Worm (Caenorhabditis elegans): ENCODE measurements around the gene srg-7.

srg-7 gene

ce11 chrIII:6307832-6308231 lies 39.9 kb upstream of the srg-7 start:
- no peak for TF ChIP-seq flt-1 (GFP tag; IDR thresholded peaks at IDR 0.05)
- no peak for TF ChIP-seq F13C5.2 (tag; optimal IDR thresholded peaks at IDR 0.05)
- no peak for TF ChIP-seq tra-4 (tag; optimal IDR thresholded peaks at IDR 0.05)
- TF ChIP-seq tbx-37 (GFP tag; conservative IDR thresholded peaks at IDR 0.05), result no peak
- TF ChIP-seq ets-7 (tag; optimal IDR thresholded peaks at IDR 0.05), result no peak
- TF ChIP-seq scrt-1 (GFP tag; IDR thresholded peaks at IDR 0.05), result no peak
- TF ChIP-seq B0310.2 (tag; optimal IDR thresholded peaks at IDR 0.05), result no peak
- TF ChIP-seq aly-1 (tag; optimal IDR thresholded peaks at IDR 0.05), result no peak
- TF ChIP-seq pes-1 (GFP tag; IDR thresholded peaks at IDR 0.05), result no peak
- no peak for TF ChIP-seq hmg-4 (GFP tag; optimal IDR thresholded peaks at IDR 0.05)
- no peak for TF ChIP-seq hmbx-1 (tag; optimal IDR thresholded peaks at IDR 0.05)
- TF ChIP-seq hnd-1 (tag; optimal IDR thresholded peaks at IDR 0.05), result no peak
- no peak for TF ChIP-seq ceh-36 (tag; optimal IDR thresholded peaks at IDR 0.05)
- TF ChIP-seq ama-1 (optimal IDR thresholded peaks at IDR 0.05), result no peak

DNA sequence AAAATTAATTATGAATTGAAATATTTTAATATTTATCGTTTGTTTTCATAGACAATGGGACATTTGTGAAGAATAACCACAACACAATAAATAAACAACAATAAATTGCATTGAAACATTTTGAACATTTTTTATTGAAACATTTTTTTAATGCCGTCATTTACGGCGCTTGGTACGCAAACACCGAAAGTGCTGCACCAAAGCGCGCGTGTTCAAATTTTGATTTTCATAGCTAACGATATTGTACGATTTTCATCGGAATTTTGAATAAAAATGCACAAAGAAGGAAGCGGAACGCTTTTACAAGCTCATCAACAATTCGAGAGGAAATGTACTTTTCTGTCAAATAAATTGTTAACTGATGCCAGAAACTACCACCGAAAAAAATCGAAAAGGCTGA lies 35.8 kb upstream of the srg-7 start:
- TF ChIP-seq tbx-37 (GFP tag; conservative IDR thresholded peaks at IDR 0.05) (no peak), hmbx-1 (tag; optimal IDR thresholded peaks at IDR 0.05) (no peak), F13C5.2 (tag; optimal IDR thresholded peaks at IDR 0.05) (no peak), ama-1 (optimal IDR thresholded peaks at IDR 0.05) (no peak), sea-1 (GFP tag; conservative IDR thresholded peaks at IDR 0.05) (no peak), hmg-4 (GFP tag; optimal IDR thresholded peaks at IDR 0.05) (no peak), aly-1 (tag; optimal IDR thresholded peaks at IDR 0.05) (no peak), tbx-11 (GFP tag; IDR thresholded peaks at IDR 0.05) (no peak), ets-7 (tag; optimal IDR thresholded peaks at IDR 0.05) (no peak), tra-4 (tag; optimal IDR thresholded peaks at IDR 0.05) (no peak), pes-1 (GFP tag; IDR thresholded peaks at IDR 0.05) (no peak), flt-1 (GFP tag; IDR thresholded peaks at IDR 0.05) (no peak), scrt-1 (GFP tag; IDR thresholded peaks at IDR 0.05) (no peak), ceh-36 (tag; optimal IDR thresholded peaks at IDR 0.05) (no peak)

ce11 chrIII:6303114-6303647 lies 35.2 kb upstream of the srg-7 start, which contains the start of gene F47D12.9:
F47D12.9 (minus strand) TSS chrIII:6303380.
- TF ChIP-seq ceh-36 (tag; optimal IDR thresholded peaks at IDR 0.05), result no peak
- TF ChIP-seq scrt-1 (GFP tag; IDR thresholded peaks at IDR 0.05), result no peak
- TF ChIP-seq pes-1 (GFP tag; IDR thresholded peaks at IDR 0.05), result no peak
- TF ChIP-seq tra-4 (tag; optimal IDR thresholded peaks at IDR 0.05), result no peak
- no peak for TF ChIP-seq sea-1 (GFP tag; conservative IDR thresholded peaks at IDR 0.05)
- TF ChIP-seq tbx-37 (GFP tag; conservative IDR thresholded peaks at IDR 0.05), result no peak

DNA sequence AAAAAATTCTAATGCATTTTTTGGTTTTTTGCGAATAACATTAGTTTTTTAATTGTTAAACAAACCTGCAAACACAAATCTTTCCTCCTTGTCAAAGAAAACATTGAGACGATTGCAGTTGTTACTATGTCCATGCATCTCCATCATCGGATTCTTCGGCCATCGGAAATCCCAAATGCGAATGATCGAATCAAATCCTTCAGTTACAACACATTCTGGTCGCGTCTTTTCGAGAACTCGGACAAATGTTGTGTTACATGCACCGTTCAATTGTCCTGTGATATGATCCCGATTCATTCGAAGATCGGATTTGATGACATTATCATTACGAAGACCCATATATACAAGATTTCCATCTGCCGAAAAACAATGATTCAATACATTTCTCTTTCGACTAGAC lies 32.3 kb upstream of the srg-7 start:
- no peak for TF ChIP-seq B0310.2 (tag; optimal IDR thresholded peaks at IDR 0.05)
- TF ChIP-seq hnd-1 (tag; optimal IDR thresholded peaks at IDR 0.05), result no peak
- no peak for TF ChIP-seq scrt-1 (GFP tag; IDR thresholded peaks at IDR 0.05)
- no peak for TF ChIP-seq tbx-11 (GFP tag; IDR thresholded peaks at IDR 0.05)
- no peak for TF ChIP-seq tra-4 (tag; optimal IDR thresholded peaks at IDR 0.05)
- no peak for TF ChIP-seq tbx-37 (GFP tag; conservative IDR thresholded peaks at IDR 0.05)

ce11 chrIII:6298131-6298530 lies 30.2 kb upstream of the srg-7 start, which contains the start of gene F47D12.3:
F47D12.3 (plus strand) TSS chrIII:6298461.
- no peak for TF ChIP-seq flt-1 (GFP tag; IDR thresholded peaks at IDR 0.05)
- no peak for TF ChIP-seq sea-1 (GFP tag; conservative IDR thresholded peaks at IDR 0.05)
- no peak for TF ChIP-seq tbx-37 (GFP tag; conservative IDR thresholded peaks at IDR 0.05)
- TF ChIP-seq ets-7 (tag; optimal IDR thresholded peaks at IDR 0.05), result no peak
- TF ChIP-seq aly-1 (tag; optimal IDR thresholded peaks at IDR 0.05), result no peak
- TF ChIP-seq pes-1 (GFP tag; IDR thresholded peaks at IDR 0.05), result no peak
- no peak for TF ChIP-seq hnd-1 (tag; optimal IDR thresholded peaks at IDR 0.05)
- no peak for TF ChIP-seq ama-1 (optimal IDR thresholded peaks at IDR 0.05)

ce11 chrIII:6297599-6297998 lies 29.6 kb upstream of the srg-7 start:
- TF ChIP-seq hnd-1 (tag; optimal IDR thresholded peaks at IDR 0.05) (no peak), aly-1 (tag; optimal IDR thresholded peaks at IDR 0.05) (no peak), tbx-11 (GFP tag; IDR thresholded peaks at IDR 0.05) (no peak), sea-1 (GFP tag; conservative IDR thresholded peaks at IDR 0.05) (no peak), ceh-13 (GFP tag; optimal IDR thresholded peaks at IDR 0.05) (no peak), F13C5.2 (tag; optimal IDR thresholded peaks at IDR 0.05) (no peak), tra-4 (tag; optimal IDR thresholded peaks at IDR 0.05) (no peak), B0310.2 (tag; optimal IDR thresholded peaks at IDR 0.05) (no peak), hmg-4 (GFP tag; optimal IDR thresholded peaks at IDR 0.05) (no peak), hmbx-1 (tag; optimal IDR thresholded peaks at IDR 0.05) (no peak), ets-7 (tag; optimal IDR thresholded peaks at IDR 0.05) (no peak), tbx-37 (GFP tag; conservative IDR thresholded peaks at IDR 0.05) (no peak), pes-1 (GFP tag; IDR thresholded peaks at IDR 0.05) (no peak), ceh-36 (tag; optimal IDR thresholded peaks at IDR 0.05) (no peak), flt-1 (GFP tag; IDR thresholded peaks at IDR 0.05) (no peak), ama-1 (optimal IDR thresholded peaks at IDR 0.05) (no peak)

DNA sequence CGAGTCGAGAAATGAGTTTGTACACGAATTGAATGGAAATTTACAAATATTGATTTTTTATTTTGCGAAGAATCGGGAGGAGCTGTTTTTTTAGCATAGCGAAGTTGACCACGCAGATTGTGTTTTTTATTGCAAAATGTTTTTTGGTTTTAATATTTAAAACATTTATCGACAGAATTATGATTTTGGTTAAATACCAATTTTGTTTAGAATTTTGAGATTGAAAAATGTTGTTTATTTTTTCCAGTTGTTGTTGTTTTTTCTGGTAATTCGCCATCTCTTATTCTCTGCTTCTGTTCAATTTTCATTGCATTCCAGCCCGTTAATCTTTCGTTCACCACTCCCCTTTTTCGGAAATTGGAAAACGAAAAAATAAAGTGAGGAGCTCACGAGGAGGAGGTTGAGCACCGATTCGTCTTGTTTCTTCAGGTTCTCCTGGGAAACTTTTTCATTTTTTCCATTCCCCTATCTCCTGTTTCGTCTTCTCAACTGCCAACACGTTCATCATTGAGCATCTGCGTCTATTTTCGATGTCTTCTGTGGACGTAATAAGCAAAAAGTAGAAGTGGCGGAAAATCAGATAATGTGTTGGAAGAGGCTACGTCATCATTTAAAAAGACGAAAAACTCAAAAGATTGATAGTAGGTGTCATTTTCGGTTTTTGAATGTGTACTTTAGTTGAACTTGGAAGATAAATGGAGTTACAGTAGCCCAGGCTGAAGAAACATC lies 28.2 kb upstream of the srg-7 start, which contains the start of gene F47D12.7:
Gene F47D12.7 (minus strand): TSS at position 51 of the 729 bp plus-strand sequence.
- TF ChIP-seq hmg-4 (GFP tag; optimal IDR thresholded peaks at IDR 0.05) (no peak), tbx-37 (GFP tag; conservative IDR thresholded peaks at IDR 0.05) (no peak), ama-1 (optimal IDR thresholded peaks at IDR 0.05) (no peak), ets-7 (tag; optimal IDR thresholded peaks at IDR 0.05) (no peak), tbx-11 (GFP tag; IDR thresholded peaks at IDR 0.05) (no peak), hnd-1 (tag; optimal IDR thresholded peaks at IDR 0.05) (no peak), F13C5.2 (tag; optimal IDR thresholded peaks at IDR 0.05) (no peak), B0310.2 (tag; optimal IDR thresholded peaks at IDR 0.05) (no peak), ceh-36 (tag; optimal IDR thresholded peaks at IDR 0.05) (no peak), sea-1 (GFP tag; conservative IDR thresholded peaks at IDR 0.05) (no peak), tra-4 (tag; optimal IDR thresholded peaks at IDR 0.05) (no peak), aly-1 (tag; optimal IDR thresholded peaks at IDR 0.05) (no peak)
